Worm (Caenorhabditis elegans): ENCODE data around the gene flr-4.

- TF ChIP-seq B0310.2 (tag; optimal IDR thresholded peaks at IDR 0.05) (no peak), tbx-11 (GFP tag; IDR thresholded peaks at IDR 0.05) (no peak), ama-1 (optimal IDR thresholded peaks at IDR 0.05) (no peak), ceh-36 (tag; optimal IDR thresholded peaks at IDR 0.05) (no peak), tra-4 (tag; optimal IDR thresholded peaks at IDR 0.05) (no peak), tbx-37 (GFP tag; conservative IDR thresholded peaks at IDR 0.05) (no peak), hnd-1 (tag; optimal IDR thresholded peaks at IDR 0.05) (no peak), ets-7 (tag; optimal IDR thresholded peaks at IDR 0.05) (no peak), scrt-1 (GFP tag; IDR thresholded peaks at IDR 0.05) (no peak), F13C5.2 (tag; optimal IDR thresholded peaks at IDR 0.05) (no peak), hmg-4 (GFP tag; optimal IDR thresholded peaks at IDR 0.05) (no peak), flt-1 (GFP tag; IDR thresholded peaks at IDR 0.05) (no peak), hmbx-1 (tag; optimal IDR thresholded peaks at IDR 0.05) (no peak)
These were observed 31.3 kb downstream of the flr-4 start for ce11 chrX:15120545-15120944.
